ENCODE assay signal across 1 fruit fly cellular context in the genomic region with DNA sequence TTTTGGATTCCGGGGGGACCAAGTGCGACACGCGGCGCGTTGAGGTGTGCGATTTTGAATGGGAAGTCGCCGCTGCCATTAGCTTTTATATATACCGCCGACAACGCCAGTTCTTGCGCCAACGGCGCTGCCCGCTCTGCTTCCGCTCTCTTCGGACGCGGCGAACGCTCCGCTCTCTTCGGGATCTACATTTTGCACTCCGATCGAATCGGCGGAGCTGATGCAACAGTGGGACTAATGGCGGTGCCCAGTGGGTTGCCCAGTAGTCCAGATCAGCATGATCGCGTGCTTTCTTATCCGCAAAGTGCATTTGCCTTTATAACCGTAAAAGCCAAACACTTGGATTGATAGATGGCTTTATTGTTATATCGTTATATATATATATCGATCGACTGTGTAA.
TF ChIP-seq lines count a peak whose summit lies in the region.

A gene (minus strand): TSS at position 67 of the 400 bp plus-strand sequence.

TF ChIP-seq in whole organism, embryonic, 481 proteins besides CTCF, POLR2A, EP300 and RAD21 (continued from another document):
- peak; percentile 55 for TF ChIP-seq CG3163 (GFP tag; optimal IDR thresholded peaks at IDR 0.05; lab: Kevin White, UChicago)
- TF ChIP-seq aop (GFP tag; IDR thresholded peaks at IDR 0.05; lab: Robert Waterston, UW), result no peak
- TF ChIP-seq sens (GFP tag; lab: Kevin White, UChicago), result no peak
- TF ChIP-seq Med (GFP tag; lab: Kevin White, UChicago), result peak; percentile 60
- TF ChIP-seq onecut (GFP tag; IDR thresholded peaks at IDR 0.05; lab: Robert Waterston, UW), result no peak
- no peak for TF ChIP-seq prd (optimal IDR thresholded peaks at IDR 0.05; lab: Kevin White, UChicago)
- 0 out of 3 replicates have a peak, but pooled peaks have one; percentile 19 for TF ChIP-seq prd (GFP tag; IDR thresholded peaks at IDR 0.05; lab: Robert Waterston, UW)
- TF ChIP-seq ind (GFP tag; optimal IDR thresholded peaks at IDR 0.05; lab: Kevin White, UChicago), result no peak
- TF ChIP-seq schlank (tag; optimal IDR thresholded peaks at IDR 0.05; lab: Kevin White, UChicago), result no peak
- TF ChIP-seq HLH54F (GFP tag; optimal IDR thresholded peaks at IDR 0.05; lab: Kevin White, UChicago), result no peak
- no peak for TF ChIP-seq CG17328 (GFP tag; IDR thresholded peaks at IDR 0.05; lab: Robert Waterston, UW)
- TF ChIP-seq Drgx (GFP tag; IDR thresholded peaks at IDR 0.05; lab: Robert Waterston, UW), result peak; percentile 45
- TF ChIP-seq TFAM (GFP tag; optimal IDR thresholded peaks at IDR 0.05; lab: Kevin White, UChicago), result no peak
- TF ChIP-seq CG7963 (GFP tag; IDR thresholded peaks at IDR 0.05; lab: Robert Waterston, UW; ENCODE audit: partially characterized antibody), result no peak
TF ChIP-seq in whole organism, embryonic: peak in this region for 8.
